Worm (Caenorhabditis elegans): ENCODE data around the gene pha-1.

ce11 chrIII:11127528-11127927, 4.0 kb upstream of the pha-1 start, which contains the start of gene Y48A6C.8:
- TF ChIP-seq ztf-29 (GFP tag; IDR thresholded peaks at IDR 0.05): no peak
- TF ChIP-seq med-1 (GFP tag; optimal IDR thresholded peaks at IDR 0.05; ENCODE audit: insufficient read depth): no peak

Data from whole organism, midembryonic.